Worm (Caenorhabditis elegans) whole organism, young adult: ENCODE data around the gene abhd-12.

ENCODE experiments used
- snpc-4 ChIP-seq, 5 experiments: fragments of 150-350 bp in 1 of 5; sonication (generic microtip) in 4 of 5; optimal IDR thresholded peaks; 2 replicates each; lab custom pipeline; 2014 to 2018; ENCODE audit warnings: missing genetic modification characterization in 5 of 5, missing biosample characterization in 3 of 5, antibody characterized with exemption in 2 of 5, mild to moderate bottlenecking in 2 of 5, missing compliant biosample characterization in 2 of 5, missing genotype in 2 of 5, moderate library complexity in 2 of 5, missing genetic modification reagents in 1 of 5
- ztf-18 ChIP-seq: sonication (generic microtip); optimal IDR thresholded peaks from 2 replicates; lab custom pipeline; 2016; ENCODE audit warnings: missing genotype, mild to moderate bottlenecking, missing genetic modification characterization, missing compliant biosample characterization

ce11 chrV:7940299-7940698, 43.4 kb upstream of the abhd-12 start, which contains the start of gene srt-53:
- TF ChIP-seq ztf-18 (tag; lab: Kevin White, UChicago) (no peak), snpc-4 (GFP tag; optimal IDR thresholded peaks at IDR 0.05; lab: Kevin White, UChicago) (no peak), snpc-4 (tag; optimal IDR thresholded peaks at IDR 0.05; lab: Kevin White, UChicago) (no peak)
